Fruit fly (Drosophila melanogaster): ENCODE data around the gene Cp16.

DNA sequence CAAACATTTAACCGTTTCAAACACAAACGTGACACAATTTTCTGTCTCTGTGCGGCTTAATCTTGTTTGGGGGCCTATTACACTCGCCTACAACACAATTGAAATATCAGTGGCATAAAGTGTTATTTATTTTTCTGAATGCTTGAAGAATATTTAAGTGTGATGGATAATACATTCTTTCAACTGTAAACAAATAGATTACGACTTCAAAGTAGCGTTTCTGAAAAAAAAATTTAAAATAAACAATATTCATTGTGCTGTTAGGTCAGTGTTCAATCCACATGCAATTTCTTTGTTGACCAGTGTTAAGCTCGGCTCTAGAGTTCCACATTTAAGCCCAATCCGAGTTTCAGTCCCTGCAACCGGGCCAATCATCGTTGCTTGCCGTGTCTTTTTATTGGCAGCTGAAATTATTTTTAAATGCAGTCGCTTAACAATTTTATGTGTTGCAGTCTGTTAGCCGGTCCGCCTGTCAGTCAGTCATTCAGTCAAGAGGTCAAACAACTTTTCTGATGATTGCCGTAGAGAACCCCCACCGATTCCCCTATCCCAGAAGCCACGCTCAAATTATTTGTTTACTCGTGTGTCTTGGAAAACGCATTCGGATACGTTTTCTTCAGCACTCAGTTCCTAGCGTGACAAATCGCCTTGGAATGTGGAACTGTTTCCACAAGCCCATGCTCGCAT, 41.4 kb downstream of the Cp16 start:
- no peak for TF ChIP-seq psq (optimal IDR thresholded peaks at IDR 0.05)
- TF ChIP-seq CG8478 (optimal IDR thresholded peaks at IDR 0.05): no peak
- TF ChIP-seq pan (optimal IDR thresholded peaks at IDR 0.05): no peak
- no peak for TF ChIP-seq Dll (optimal IDR thresholded peaks at IDR 0.05)
- TF ChIP-seq EcR (GFP tag; optimal IDR thresholded peaks at IDR 0.05): no peak
